Worm (Caenorhabditis elegans): ENCODE data around the gene ZK1320.5.

The ZK1320.5 gene

ce11 chrII:9619402-9619862 lies 46.0 kb downstream of the ZK1320.5 start (continued):
- TF ChIP-seq rpc-1 (optimal IDR thresholded peaks at IDR 0.05) (no peak), rpc-1 (tag; optimal IDR thresholded peaks at IDR 0.05) (no peak), ztf-26 (tag; optimal IDR thresholded peaks at IDR 0.05) (peak; percentile 27), lin-54 (GFP tag; optimal IDR thresholded peaks at IDR 0.05) (peak; percentile 25), madf-10 (tag; optimal IDR thresholded peaks at IDR 0.05) (peak; percentile 15), snpc-4 (GFP tag; optimal IDR thresholded peaks at IDR 0.05) (no peak), snpc-4 (tag; optimal IDR thresholded peaks at IDR 0.05) (peak in 3 of 4 experiments; percentile 3 to 32 (median 6)), somi-1 (GFP tag; optimal IDR thresholded peaks at IDR 0.05) (peak; percentile 56), D2030.7 (GFP tag; IDR thresholded peaks at IDR 0.05) (no peak), ets-4 (GFP tag; optimal IDR thresholded peaks at IDR 0.05) (peak; percentile 94), dox-1 (GFP tag; IDR thresholded peaks at IDR 0.05) (peak; percentile 49; the same call in 1 of the 2 replicates), zim-3 (tag; optimal IDR thresholded peaks at IDR 0.05) (peak; percentile 15), aptf-3 (GFP tag; IDR thresholded peaks at IDR 0.05) (no peak), K12H6.12 (tag; optimal IDR thresholded peaks at IDR 0.05) (peak; percentile 25), nhr-80 (tag; optimal IDR thresholded peaks at IDR 0.05) (peak; percentile 92), nhr-90 (tag; optimal IDR thresholded peaks at IDR 0.05) (peak; percentile 50), Y56A3A.18 (GFP tag; IDR thresholded peaks at IDR 0.05) (0 out of 2 replicates have a peak, but pooled peaks have one; percentile 36), sdz-38 (tag; optimal IDR thresholded peaks at IDR 0.05) (no peak), attf-5 (GFP tag; optimal IDR thresholded peaks at IDR 0.05) (peak; percentile 50), Y95B8A.8 (GFP tag; IDR thresholded peaks at IDR 0.05) (no peak), ceh-79 (tag; optimal IDR thresholded peaks at IDR 0.05) (no peak), lag-1 (GFP tag; IDR thresholded peaks at IDR 0.05) (no peak), K11D2.4 (GFP tag; IDR thresholded peaks at IDR 0.05) (peak; percentile 19; the same call in 1 of the 2 replicates), C06A6.2 (GFP tag; conservative IDR thresholded peaks at IDR 0.05) (0 out of 2 replicates have a peak, but pooled peaks have one; percentile 11), mel-28 (tag; optimal IDR thresholded peaks at IDR 0.05; ENCODE audit: borderline replicate concordance) (no peak), ama-1 (optimal IDR thresholded peaks at IDR 0.05) (peak; percentile 39), ama-1 (GFP tag; optimal IDR thresholded peaks at IDR 0.05) (no peak), lsl-1 (GFP tag; optimal IDR thresholded peaks at IDR 0.05) (no peak), hsf-1 (GFP tag; IDR thresholded peaks at IDR 0.05) (no peak), ceh-58 (GFP tag; IDR thresholded peaks at IDR 0.05) (no peak), akir-1 (GFP tag; optimal IDR thresholded peaks at IDR 0.05) (no peak)

ce11 chrII:9618759-9619158 lies 46.7 kb downstream of the ZK1320.5 start:
- TF ChIP-seq Y95B8A.8 (GFP tag; IDR thresholded peaks at IDR 0.05) (0 out of 2 replicates have a peak, but pooled peaks have one; percentile 5), hlh-26 (GFP tag; conservative IDR thresholded peaks at IDR 0.05) (no peak), F10E7.11 (tag; optimal IDR thresholded peaks at IDR 0.05) (peak; percentile 6), sdz-38 (tag; optimal IDR thresholded peaks at IDR 0.05) (no peak), ekl-4 (GFP tag; IDR thresholded peaks at IDR 0.05) (no peak), cebp-1 (GFP tag; IDR thresholded peaks at IDR 0.05) (peak; percentile 75), cebp-1 (tag; optimal IDR thresholded peaks at IDR 0.05) (peak; percentile 75), zim-3 (tag; optimal IDR thresholded peaks at IDR 0.05) (peak; percentile 36), let-526 (GFP tag; IDR thresholded peaks at IDR 0.05) (peak; percentile 16; the same call in 1 of the 2 replicates), ZK185.1 (tag; optimal IDR thresholded peaks at IDR 0.05; ENCODE audit: poor library complexity, severe bottlenecking) (peak; percentile 37)

- TF ChIP-seq egl-44 (GFP tag; IDR thresholded peaks at IDR 0.05) (no peak), lag-1 (GFP tag; IDR thresholded peaks at IDR 0.05) (no peak), F37B4.10 (GFP tag; IDR thresholded peaks at IDR 0.05) (0 out of 2 replicates have a peak, but pooled peaks have one; percentile 40), nhr-80 (tag; optimal IDR thresholded peaks at IDR 0.05) (peak; percentile 15), let-526 (GFP tag; IDR thresholded peaks at IDR 0.05) (no peak), madf-10 (tag; optimal IDR thresholded peaks at IDR 0.05) (peak; percentile 21), lin-26 (GFP tag; IDR thresholded peaks at IDR 0.05) (0 out of 2 replicates have a peak, but pooled peaks have one; percentile 19), egrh-3 (GFP tag; IDR thresholded peaks at IDR 0.05) (no peak), cebp-1 (GFP tag; IDR thresholded peaks at IDR 0.05) (0 out of 2 replicates have a peak, but pooled peaks have one; percentile 21), cebp-1 (tag; optimal IDR thresholded peaks at IDR 0.05) (no peak), ceh-27 (GFP tag; optimal IDR thresholded peaks at IDR 0.05) (no peak), ama-1 (optimal IDR thresholded peaks at IDR 0.05) (no peak), ama-1 (GFP tag; optimal IDR thresholded peaks at IDR 0.05) (peak in 1 of 2 experiments; percentile 17), chd-7 (tag; optimal IDR thresholded peaks at IDR 0.05) (no peak), ztf-6 (GFP tag; IDR thresholded peaks at IDR 0.05) (no peak), zfh-2 (GFP tag; conservative IDR thresholded peaks at IDR 0.05) (no peak), pbrm-1 (GFP tag; IDR thresholded peaks at IDR 0.05) (peak; percentile 10; the same call in 1 of the 2 replicates), nhr-90 (tag; optimal IDR thresholded peaks at IDR 0.05) (no peak)
These were observed 47.6 kb downstream of the ZK1320.5 start for ce11 chrII:9617902-9618245.
